Worm (Caenorhabditis elegans) whole organism, young adult: Measurements from ENCODE around the gene clec-140.
A peak's percentile ranks its signal among the peaks of the same experiment; 100 is the strongest.

Source experiments
- B0035.1 ChIP-seq: sonication (generic microtip); optimal IDR thresholded peaks from 2 replicates; lab custom pipeline; 2016; ENCODE audit warnings: missing genetic modification characterization, mild to moderate bottlenecking, missing compliant biosample characterization, missing genotype, missing genetic modification reagents
- B0261.1 ChIP-seq: sonication (generic microtip); optimal IDR thresholded peaks from 2 replicates; lab custom pipeline; 2016; ENCODE audit warnings: mild to moderate bottlenecking, missing genetic modification characterization, moderate library complexity, missing compliant biosample characterization
- C06A6.2 ChIP-seq: fragments of 200-800 bp; sonication (Bioruptor generic); conservative IDR thresholded peaks from 2 replicates; pipeline ENCODE4 v1.3.6; 2022; ENCODE audit warnings: missing genetic modification characterization, missing compliant biosample characterization
- F22D6.2 ChIP-seq: sonication (generic microtip); optimal IDR thresholded peaks from 2 replicates; lab custom pipeline; 2016; ENCODE audit warnings: mild to moderate bottlenecking, missing genetic modification characterization, missing compliant biosample characterization
- F39B2.1 ChIP-seq: fragments of 200-800 bp; sonication (Bioruptor generic); IDR thresholded peaks from 2 replicates; pipeline ENCODE4 v1.3.6; 2022; ENCODE audit warnings: missing genetic modification reagents, missing genetic modification characterization, missing compliant biosample characterization
- F57A8.1 ChIP-seq: fragments of 200-800 bp; sonication (Bioruptor generic); optimal IDR thresholded peaks from 2 replicates; lab custom pipeline; 2018; ENCODE audit warnings: mild to moderate bottlenecking, missing genetic modification characterization, moderate library complexity, missing compliant biosample characterization
- K12H6.12 ChIP-seq: fragments of 200-800 bp; sonication (Bioruptor generic); optimal IDR thresholded peaks from 2 replicates; lab custom pipeline; 2018; ENCODE audit warnings: mild to moderate bottlenecking, missing genetic modification characterization, missing compliant biosample characterization
- Y56A3A.18 ChIP-seq: fragments of 200-800 bp; sonication (Bioruptor generic); IDR thresholded peaks from 2 replicates; pipeline ENCODE4 v1.3.6; 2022; ENCODE audit warnings: missing genetic modification reagents, missing genetic modification characterization, missing compliant biosample characterization
- Y95B8A.8 ChIP-seq: fragments of 200-800 bp; sonication (Bioruptor generic); IDR thresholded peaks from 2 replicates; pipeline ENCODE4 v1.3.6; 2022; ENCODE audit warnings: missing genetic modification reagents, missing genetic modification characterization, missing compliant biosample characterization
- akir-1 ChIP-seq: fragments of 200-800 bp; sonication (Bioruptor generic); optimal IDR thresholded peaks from 2 replicates; lab custom pipeline; 2018; ENCODE audit warnings: mild to moderate bottlenecking, missing genetic modification characterization, moderate library complexity, missing compliant biosample characterization
- attf-5 ChIP-seq: fragments of 200-800 bp; sonication (Bioruptor generic); optimal IDR thresholded peaks from 2 replicates; lab custom pipeline; 2018; ENCODE audit warnings: mild to moderate bottlenecking, missing genetic modification characterization, missing compliant biosample characterization
- bed-2 ChIP-seq: fragments of 200-800 bp; sonication (Bioruptor generic); IDR thresholded peaks from 2 replicates; pipeline ENCODE4 v1.3.6; 2022; ENCODE audit warnings: missing genetic modification reagents, missing genetic modification characterization, missing compliant biosample characterization
- cebp-1 ChIP-seq, 2 experiments: fragments of 200-800 bp in 1 of 2; sonication (Bioruptor generic) in 1 of 2; sonication (generic microtip) in 1 of 2; IDR thresholded peaks in 1 of 2; optimal IDR thresholded peaks in 1 of 2; 2 replicates each; pipeline versions ENCODE4 v1.3.6 to Lab custom; 2017 to 2022; ENCODE audit warnings: missing compliant biosample characterization in 2 of 2, missing genetic modification characterization in 2 of 2, mild to moderate bottlenecking in 1 of 2, missing genetic modification reagents in 1 of 2, moderate library complexity in 1 of 2
- cebp-2 ChIP-seq: fragments of 200-800 bp; sonication (Bioruptor generic); IDR thresholded peaks from 2 replicates; pipeline ENCODE4 v1.3.6; 2022; ENCODE audit warnings: missing genetic modification characterization, missing compliant biosample characterization
- ceh-100 ChIP-seq: fragments of 200-800 bp; sonication (Bioruptor generic); IDR thresholded peaks from 2 replicates; pipeline ENCODE4 v1.3.6; 2022; ENCODE audit warnings: missing genetic modification reagents, missing genetic modification characterization, missing compliant biosample characterization
- ceh-58 ChIP-seq: fragments of 200-800 bp; sonication (Bioruptor generic); IDR thresholded peaks from 2 replicates; pipeline ENCODE4 v1.3.6; 2022; ENCODE audit warnings: missing genetic modification characterization, missing compliant biosample characterization
- dox-1 ChIP-seq: fragments of 200-800 bp; sonication (Bioruptor generic); IDR thresholded peaks from 2 replicates; pipeline ENCODE4 v1.3.6; 2022; ENCODE audit warnings: missing genetic modification reagents, missing genetic modification characterization, missing compliant biosample characterization
- dpff-1 ChIP-seq: sonication (generic microtip); optimal IDR thresholded peaks from 2 replicates; lab custom pipeline; 2017; ENCODE audit warnings: mild to moderate bottlenecking, missing genetic modification characterization, missing compliant biosample characterization
- dpl-1 ChIP-seq: fragments of 150-350 bp; optimal IDR thresholded peaks from 2 replicates; lab custom pipeline; 2014; ENCODE audit warnings: missing biosample characterization, missing genetic modification reagents, missing genetic modification characterization
- efl-1 ChIP-seq: fragments of 150-350 bp; optimal IDR thresholded peaks from 2 replicates; lab custom pipeline; 2014; ENCODE audit warnings: missing biosample characterization, missing genetic modification reagents, missing genetic modification characterization
- egl-18 ChIP-seq: fragments of 200-800 bp; sonication (Bioruptor generic); IDR thresholded peaks from 2 replicates; pipeline ENCODE4 v1.3.6; 2022; ENCODE audit warnings: missing genetic modification reagents, missing genetic modification characterization, missing compliant biosample characterization
- egrh-3 ChIP-seq: fragments of 200-800 bp; sonication (Bioruptor generic); IDR thresholded peaks from 2 replicates; pipeline ENCODE4 v1.3.6; 2022; ENCODE audit warnings: missing genetic modification reagents, missing genetic modification characterization, missing compliant biosample characterization
- gei-17 ChIP-seq: fragments of 200-800 bp; sonication (Bioruptor generic); optimal IDR thresholded peaks from 2 replicates; lab custom pipeline; 2018; ENCODE audit warnings: mild to moderate bottlenecking, missing genetic modification characterization, missing compliant biosample characterization
- him-1 ChIP-seq: sonication (generic microtip); optimal IDR thresholded peaks from 2 replicates; lab custom pipeline; 2016; ENCODE audit warnings: missing genotype, missing genetic modification reagents, missing genetic modification characterization, missing compliant biosample characterization
- let-607 ChIP-seq, 2 experiments: fragments of 200-800 bp in 1 of 2; sonication (Bioruptor generic) in 1 of 2; sonication (generic microtip) in 1 of 2; optimal IDR thresholded peaks; 2 replicates each; lab custom pipeline; 2016 to 2018; ENCODE audit warnings: mild to moderate bottlenecking in 2 of 2, missing compliant biosample characterization in 2 of 2, missing genetic modification characterization in 2 of 2, moderate library complexity in 2 of 2, missing genotype in 1 of 2
- lin-35 ChIP-seq, 3 experiments: fragments of 150-350 bp in 2 of 3; sonication (generic microtip) in 1 of 3; optimal IDR thresholded peaks; 2 replicates each; lab custom pipeline; 2014 to 2018; ENCODE audit warnings: missing biosample characterization in 3 of 3, missing genetic modification characterization in 3 of 3, missing genetic modification reagents in 3 of 3
- lin-54 ChIP-seq: fragments of 200-800 bp; sonication (Bioruptor generic); optimal IDR thresholded peaks from 2 replicates; lab custom pipeline; 2018; ENCODE audit warnings: mild to moderate bottlenecking, missing genetic modification characterization, missing compliant biosample characterization
- madf-3 ChIP-seq: fragments of 200-800 bp; sonication (Bioruptor generic); IDR thresholded peaks from 2 replicates; pipeline ENCODE4 v1.3.6; 2022; ENCODE audit warnings: missing genetic modification reagents, missing genetic modification characterization, missing compliant biosample characterization
- mcd-1 ChIP-seq: fragments of 200-800 bp; sonication (Bioruptor generic); IDR thresholded peaks from 2 replicates; pipeline ENCODE4 v1.3.6; 2022; ENCODE audit warnings: missing genetic modification reagents, missing genetic modification characterization, missing compliant biosample characterization
- mel-28 ChIP-seq: sonication (generic microtip); optimal IDR thresholded peaks from 2 replicates; lab custom pipeline; 2016; ENCODE audit warnings: borderline replicate concordance, mild to moderate bottlenecking, missing genetic modification characterization, missing compliant biosample characterization
- nfya-1 ChIP-seq: sonication (generic microtip); optimal IDR thresholded peaks from 2 replicates; lab custom pipeline; 2017; ENCODE audit warnings: antibody characterized with exemption, missing compliant biosample characterization, missing genetic modification characterization, borderline replicate concordance; ENCODE audit not compliant: insufficient read depth
- nhr-27 ChIP-seq: fragments of 200-800 bp; sonication (Bioruptor generic); optimal IDR thresholded peaks from 2 replicates; lab custom pipeline; 2018; ENCODE audit warnings: mild to moderate bottlenecking, missing genetic modification characterization, moderate library complexity, missing compliant biosample characterization
- nhr-80 ChIP-seq: sonication (generic microtip); optimal IDR thresholded peaks from 2 replicates; lab custom pipeline; 2016; ENCODE audit warnings: missing genetic modification characterization, missing compliant biosample characterization
- nhr-90 ChIP-seq: sonication (generic microtip); optimal IDR thresholded peaks from 2 replicates; lab custom pipeline; 2016; ENCODE audit warnings: missing genotype, mild to moderate bottlenecking, missing genetic modification characterization, missing compliant biosample characterization
- pha-4 ChIP-seq: fragments of 150-350 bp; sonication (generic microtip); optimal IDR thresholded peaks from 2 replicates; lab custom pipeline; 2014; ENCODE audit warnings: missing biosample characterization, missing genetic modification reagents, missing genetic modification characterization
- repo-1 ChIP-seq: sonication (generic microtip); optimal IDR thresholded peaks from 2 replicates; lab custom pipeline; 2017; ENCODE audit warnings: mild to moderate bottlenecking, missing genetic modification characterization, missing compliant biosample characterization
- rpc-1 ChIP-seq, 2 experiments: fragments of 150-350 bp in 1 of 2; sonication (generic microtip) in 1 of 2; optimal IDR thresholded peaks; 2 replicates each; lab custom pipeline; 2014 to 2018; ENCODE audit warnings: missing biosample characterization in 1 of 2, missing genetic modification characterization in 1 of 2, missing genetic modification reagents in 1 of 2, missing genotype in 1 of 2
- snpc-1.3 ChIP-seq: sonication (generic microtip); optimal IDR thresholded peaks from 2 replicates; lab custom pipeline; 2017; ENCODE audit warnings: missing genetic modification characterization, mild to moderate bottlenecking, missing compliant biosample characterization, antibody characterized with exemption, moderate library complexity, missing genotype, missing genetic modification reagents; ENCODE audit not compliant: insufficient read depth
- sptf-2 ChIP-seq: fragments of 200-800 bp; sonication (Bioruptor generic); optimal IDR thresholded peaks from 2 replicates; lab custom pipeline; 2018; ENCODE audit warnings: mild to moderate bottlenecking, missing genetic modification characterization, missing compliant biosample characterization
- tbp1 ChIP-seq: fragments of 200-800 bp; sonication (Bioruptor generic); optimal IDR thresholded peaks from 2 replicates; lab custom pipeline; 2018; ENCODE audit warnings: mild to moderate bottlenecking, missing genetic modification characterization, missing compliant biosample characterization
- zim-3 ChIP-seq: sonication (generic microtip); optimal IDR thresholded peaks from 2 replicates; lab custom pipeline; 2017; ENCODE audit warnings: mild to moderate bottlenecking, missing genetic modification characterization, moderate library complexity, missing compliant biosample characterization
- ztf-28 ChIP-seq: fragments of 200-800 bp; sonication (Bioruptor generic); IDR thresholded peaks from 2 replicates; pipeline ENCODE4 v1.3.6; 2022; ENCODE audit warnings: missing genetic modification reagents, missing genetic modification characterization, missing compliant biosample characterization
- ztf-3 ChIP-seq: fragments of 200-800 bp; sonication (Bioruptor generic); optimal IDR thresholded peaks from 2 replicates; lab custom pipeline; 2018; ENCODE audit warnings: mild to moderate bottlenecking, missing genetic modification characterization, missing compliant biosample characterization

clec-140 gene

ce11 chrII:4710813-4711212, 38.0 kb downstream of the clec-140 start (continued):
- TF ChIP-seq zim-3 (no peak), lin-35 (GFP tag; optimal IDR thresholded peaks at IDR 0.05; lab: Kevin White, UChicago) (no peak), efl-1 (no peak), nfya-1 (tag; lab: Kevin White, UChicago) (no peak)

ce11 chrII:4715676-4716075, 42.8 kb downstream of the clec-140 start, which contains the start of gene F41C3.8:
F41C3.8 (plus strand) TSS chrII:4716046.
- TF ChIP-seq bed-2 (no peak), F57A8.1 (GFP tag; lab: Kevin White, UChicago) (no peak), nhr-80 (peak; percentile 89), egrh-3 (no peak), snpc-1.3 (tag; lab: Kevin White, UChicago) (no peak), akir-1 (GFP tag; lab: Kevin White, UChicago) (no peak), nhr-90 (tag; lab: Kevin White, UChicago) (no peak), dpff-1 (tag; lab: Kevin White, UChicago) (no peak), pha-4 (no peak), egl-18 (GFP tag; lab: Robert Waterston, UW) (no peak), K12H6.12 (tag; lab: Kevin White, UChicago) (no peak), nhr-27 (tag; lab: Kevin White, UChicago) (no peak), ceh-100 (GFP tag; lab: Robert Waterston, UW) (no peak), F39B2.1 (no peak), cebp-2 (GFP tag; lab: Robert Waterston, UW) (no peak), him-1 (tag; lab: Kevin White, UChicago) (no peak), B0261.1 (tag; lab: Kevin White, UChicago) (no peak), C06A6.2 (GFP tag; lab: Robert Waterston, UW) (no peak), Y56A3A.18 (GFP tag; lab: Robert Waterston, UW) (no peak), mcd-1 (GFP tag; lab: Robert Waterston, UW) (no peak), dox-1 (0 out of 2 replicates have a peak, but pooled peaks have one; percentile 24), let-607 (tag; optimal IDR thresholded peaks at IDR 0.05; lab: Kevin White, UChicago) (peak in 1 of 2 experiments; percentile 87), cebp-1 (GFP tag; IDR thresholded peaks at IDR 0.05; lab: Robert Waterston, UW) (0 out of 2 replicates have a peak, but pooled peaks have one; percentile 29), cebp-1 (tag; optimal IDR thresholded peaks at IDR 0.05; lab: Kevin White, UChicago) (peak; percentile 70), dpl-1 (GFP tag; lab: Kevin White, UChicago) (no peak), gei-17 (no peak), rpc-1 (optimal IDR thresholded peaks at IDR 0.05; lab: Kevin White, UChicago) (no peak), rpc-1 (tag; optimal IDR thresholded peaks at IDR 0.05; lab: Kevin White, UChicago) (no peak), sptf-2 (GFP tag; lab: Kevin White, UChicago) (no peak), ztf-28 (GFP tag; lab: Robert Waterston, UW) (no peak), lin-54 (GFP tag; lab: Kevin White, UChicago) (no peak), ceh-58 (GFP tag; lab: Robert Waterston, UW) (no peak), B0035.1 (tag; lab: Kevin White, UChicago) (no peak), attf-5 (peak; percentile 50), madf-3 (GFP tag; lab: Robert Waterston, UW) (no peak), ztf-3 (GFP tag; lab: Kevin White, UChicago) (no peak), F22D6.2 (tag; lab: Kevin White, UChicago) (no peak), mel-28 (tag; lab: Kevin White, UChicago) (no peak), tbp1 (no peak), repo-1 (tag; lab: Kevin White, UChicago) (no peak), Y95B8A.8 (GFP tag; lab: Robert Waterston, UW) (no peak)
